Worm (Caenorhabditis elegans): ENCODE results near the gene denn-4.
A peak's percentile ranks its signal among the peaks of the same experiment; 100 is the strongest.

denn-4 gene

ce11 chrIV:1895024-1895423 lies 28.8 kb upstream of the denn-4 start (continued):
- TF ChIP-seq ztf-16 (tag; optimal IDR thresholded peaks at IDR 0.05) (no peak), pax-1 (tag; optimal IDR thresholded peaks at IDR 0.05) (no peak), ceh-48 (tag; optimal IDR thresholded peaks at IDR 0.05) (no peak), eyg-1 (tag; optimal IDR thresholded peaks at IDR 0.05) (no peak), ceh-6 (GFP tag; optimal IDR thresholded peaks at IDR 0.05) (no peak), unc-3 (GFP tag; conservative IDR thresholded peaks at IDR 0.05) (no peak), unc-3 (tag; optimal IDR thresholded peaks at IDR 0.05) (no peak)

ce11 chrIV:1896145-1896544 lies 27.7 kb upstream of the denn-4 start:
- peak; percentile 25 for TF ChIP-seq fkh-6 (tag; optimal IDR thresholded peaks at IDR 0.05)
- peak; percentile 3 for TF ChIP-seq unc-42 (tag; optimal IDR thresholded peaks at IDR 0.05)
- no peak for TF ChIP-seq ceh-22 (tag; optimal IDR thresholded peaks at IDR 0.05)
- no peak for TF ChIP-seq npax-4 (tag; optimal IDR thresholded peaks at IDR 0.05)
- TF ChIP-seq sox-4 (tag; optimal IDR thresholded peaks at IDR 0.05), result peak; percentile 3
- no peak for TF ChIP-seq zip-5 (tag; optimal IDR thresholded peaks at IDR 0.05)
- TF ChIP-seq ceh-31 (tag; optimal IDR thresholded peaks at IDR 0.05), result peak; percentile 15
- TF ChIP-seq ttx-3 (tag; optimal IDR thresholded peaks at IDR 0.05), result no peak
- TF ChIP-seq ceh-30 (tag; optimal IDR thresholded peaks at IDR 0.05), result no peak
- no peak for TF ChIP-seq fkh-10 (GFP tag; optimal IDR thresholded peaks at IDR 0.05)
- TF ChIP-seq ref-2 (tag; optimal IDR thresholded peaks at IDR 0.05), result peak; percentile 34

DNA sequence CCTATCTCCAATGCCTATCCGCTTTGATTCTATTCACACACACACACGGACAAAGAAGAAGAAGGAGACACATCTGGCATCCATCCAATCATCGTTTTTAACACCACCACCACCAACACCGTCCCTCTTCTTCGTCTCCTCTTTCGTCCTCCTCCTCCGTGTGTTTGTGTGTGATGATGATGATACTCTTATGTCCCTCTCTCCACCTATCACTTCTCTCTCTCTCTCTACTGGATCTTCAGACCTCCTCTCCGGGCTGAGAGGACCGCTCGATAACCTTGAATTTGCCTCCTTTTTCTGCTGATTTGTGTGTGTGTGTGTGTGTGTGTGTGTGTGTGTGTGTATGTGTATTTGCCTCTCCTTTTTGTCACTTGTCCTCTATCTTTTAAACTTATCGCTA lies 22.8 kb upstream of the denn-4 start:
- TF ChIP-seq Y22D7AL.16 (tag; optimal IDR thresholded peaks at IDR 0.05) (no peak), hlh-15 (tag; optimal IDR thresholded peaks at IDR 0.05) (no peak), madf-2 (tag; optimal IDR thresholded peaks at IDR 0.05) (no peak), fax-1 (tag; optimal IDR thresholded peaks at IDR 0.05) (no peak), ceh-9 (tag; optimal IDR thresholded peaks at IDR 0.05) (no peak), ceh-24 (tag; optimal IDR thresholded peaks at IDR 0.05) (no peak), C08G9.2 (tag; optimal IDR thresholded peaks at IDR 0.05) (peak; percentile 4), ref-2 (tag; optimal IDR thresholded peaks at IDR 0.05) (peak; percentile 60), ceh-45 (GFP tag; IDR thresholded peaks at IDR 0.05) (no peak), rnt-1 (tag; optimal IDR thresholded peaks at IDR 0.05) (no peak), zip-5 (tag; optimal IDR thresholded peaks at IDR 0.05) (no peak), ceh-6 (GFP tag; optimal IDR thresholded peaks at IDR 0.05) (no peak), pqm-1 (tag; optimal IDR thresholded peaks at IDR 0.05) (no peak), ceh-22 (tag; optimal IDR thresholded peaks at IDR 0.05) (no peak), pat-9 (tag; optimal IDR thresholded peaks at IDR 0.05) (no peak), fkh-6 (tag; optimal IDR thresholded peaks at IDR 0.05) (no peak), dve-1 (tag; optimal IDR thresholded peaks at IDR 0.05) (no peak), hlh-13 (GFP tag; optimal IDR thresholded peaks at IDR 0.05) (no peak), nhr-11 (tag; optimal IDR thresholded peaks at IDR 0.05) (no peak), lin-11 (tag; optimal IDR thresholded peaks at IDR 0.05) (no peak), ceh-34 (tag; optimal IDR thresholded peaks at IDR 0.05) (no peak), sox-2 (GFP tag; IDR thresholded peaks at IDR 0.05) (no peak), ama-1 (optimal IDR thresholded peaks at IDR 0.05) (no peak), lim-6 (tag; optimal IDR thresholded peaks at IDR 0.05) (no peak), nhr-232 (tag; optimal IDR thresholded peaks at IDR 0.05) (no peak), K09A11.1 (tag; optimal IDR thresholded peaks at IDR 0.05; ENCODE audit: insufficient read depth) (no peak), ceh-48 (tag; optimal IDR thresholded peaks at IDR 0.05) (no peak), ceh-14 (tag; optimal IDR thresholded peaks at IDR 0.05) (no peak), T23F11.4 (GFP tag; optimal IDR thresholded peaks at IDR 0.05) (no peak), nfya-1 (tag; optimal IDR thresholded peaks at IDR 0.05) (peak; percentile 76), che-1 (tag; optimal IDR thresholded peaks at IDR 0.05) (peak; percentile 15), ceh-30 (tag; optimal IDR thresholded peaks at IDR 0.05) (no peak), F13H6.1 (tag; optimal IDR thresholded peaks at IDR 0.05) (no peak), tbx-2 (tag; optimal IDR thresholded peaks at IDR 0.05) (peak; percentile 24), ceh-2 (tag; optimal IDR thresholded peaks at IDR 0.05) (no peak), ceh-19 (GFP tag; optimal IDR thresholded peaks at IDR 0.05) (no peak), hlh-8 (tag; optimal IDR thresholded peaks at IDR 0.05) (peak; percentile 45), unc-42 (tag; optimal IDR thresholded peaks at IDR 0.05) (no peak)
